Worm (Caenorhabditis elegans): ENCODE data around the gene pho-14.

The pho-14 gene

DNA sequence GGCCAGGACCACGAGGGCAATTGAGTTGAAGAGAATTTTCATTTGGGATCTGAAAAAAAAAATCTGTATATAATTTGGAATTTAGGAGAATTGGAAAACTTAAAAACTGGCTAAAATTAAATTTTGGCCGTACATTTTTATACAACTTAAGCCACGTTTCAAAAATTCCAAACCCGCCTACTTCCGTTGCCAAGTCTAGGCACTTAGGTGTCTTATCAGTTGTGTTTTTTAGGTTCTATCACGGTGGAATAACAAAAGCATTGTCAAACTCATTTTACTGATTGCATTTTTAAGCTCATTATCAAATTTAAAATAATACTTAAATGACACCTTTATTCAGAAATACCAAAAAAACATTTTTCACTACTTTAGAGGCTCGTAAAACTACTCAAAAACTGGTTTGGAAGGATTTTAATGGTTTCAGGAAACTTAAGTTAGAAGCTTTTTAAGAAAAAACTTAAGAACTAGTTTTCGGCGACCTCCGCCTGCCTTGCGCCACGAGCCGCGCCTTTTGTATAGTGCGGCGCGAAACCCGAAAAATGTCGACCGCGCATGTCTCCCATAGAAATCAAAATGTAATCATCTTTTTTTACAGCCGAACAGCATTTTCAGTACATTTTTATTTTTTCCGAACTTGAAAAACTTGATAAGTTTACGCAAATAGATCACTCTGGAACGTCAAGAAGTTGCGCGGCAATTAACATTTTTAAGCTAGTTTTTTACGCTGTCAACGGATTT, 17.5 kb upstream of the pho-14 start, which contains the start of gene lips-13:
TSS of gene lips-13 (minus strand) at position 51 of the 738 bp plus-strand sequence.
- TF ChIP-seq unc-62 (GFP tag; optimal IDR thresholded peaks at IDR 0.05), result no peak

- TF ChIP-seq unc-62 (GFP tag; optimal IDR thresholded peaks at IDR 0.05), result no peak
Measured at ce11 chrII:1116521-1116920, 15.9 kb upstream of the pho-14 start.

DNA sequence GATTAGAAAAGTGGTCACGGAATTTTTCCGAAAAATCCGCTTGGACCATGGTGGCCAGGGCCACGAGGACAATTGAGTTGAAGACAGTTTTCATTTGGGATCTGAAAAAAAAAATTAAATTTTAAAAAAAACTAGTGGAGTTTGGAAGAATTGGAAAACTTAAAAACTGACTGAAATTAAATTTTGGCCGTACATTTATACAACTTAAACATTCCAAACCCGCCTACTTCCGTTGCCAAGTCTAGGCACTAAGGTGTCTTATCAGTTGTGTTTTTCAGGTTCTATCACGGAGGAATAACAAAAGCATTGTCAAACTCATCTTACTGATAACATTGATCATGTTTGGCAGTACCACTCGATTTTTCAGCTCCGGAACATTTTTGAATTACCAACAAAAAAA, 13.5 kb upstream of the pho-14 start, which contains the start of gene lips-12:
TSS of gene lips-12 (minus strand) at position 101 of the 400 bp plus-strand sequence.
- no peak for TF ChIP-seq unc-62 (GFP tag; optimal IDR thresholded peaks at IDR 0.05)

DNA sequence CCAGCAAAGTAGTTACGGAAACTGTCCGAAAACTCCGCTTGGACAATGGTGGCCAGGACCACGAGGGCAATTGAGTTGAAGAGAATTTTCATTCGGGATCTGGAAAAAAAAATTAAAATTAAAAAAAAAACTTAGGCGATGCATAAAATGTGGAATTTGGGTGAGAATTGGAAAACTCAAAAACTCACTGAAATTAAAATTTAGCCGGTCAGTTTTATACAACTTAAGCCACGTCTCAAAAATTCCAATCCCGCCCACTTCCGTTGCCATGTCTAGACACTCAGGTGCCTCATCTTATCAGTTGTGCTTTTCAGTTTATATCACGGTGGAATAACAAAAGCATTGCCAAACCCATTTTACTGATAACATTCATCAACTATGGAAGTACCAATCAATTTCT, 10.3 kb upstream of the pho-14 start, which contains the start of gene lips-11:
TSS of gene lips-11 (minus strand) at position 101 of the 400 bp plus-strand sequence.
- no peak for TF ChIP-seq unc-62 (GFP tag; optimal IDR thresholded peaks at IDR 0.05)

ce11 chrII:1106914-1107597, 6.4 kb upstream of the pho-14 start, which contains the start of gene col-40:
TSS of gene col-40 (minus strand) at chrII:1106964.
- TF ChIP-seq unc-62 (GFP tag; optimal IDR thresholded peaks at IDR 0.05), result no peak

- no peak for TF ChIP-seq unc-62 (GFP tag; optimal IDR thresholded peaks at IDR 0.05)
Measured at ce11 chrII:1105291-1105690, 4.7 kb upstream of the pho-14 start.

- TF ChIP-seq unc-62 (GFP tag; optimal IDR thresholded peaks at IDR 0.05), result no peak
Measured at ce11 chrII:1104409-1104808, 3.8 kb upstream of the pho-14 start, which contains the start of gene T13B5.9. TSS of gene T13B5.9 (minus strand) at chrII:1104509.

- no peak for TF ChIP-seq unc-62 (GFP tag; optimal IDR thresholded peaks at IDR 0.05)
Measured at ce11 chrII:1103484-1104100, 3.0 kb upstream of the pho-14 start.

ce11 chrII:1102209-1102608, 1.6 kb upstream of the pho-14 start:
- TF ChIP-seq unc-62 (GFP tag; optimal IDR thresholded peaks at IDR 0.05), result no peak

ce11 chrII:1101413-1101812, 794 bp upstream of the pho-14 start:
- no peak for TF ChIP-seq unc-62 (GFP tag; optimal IDR thresholded peaks at IDR 0.05)

ce11 chrII:1091706-1092105, 8.9 kb downstream of the pho-14 start, which contains the start of gene snf-3:
TSS of gene snf-3 (plus strand) at chrII:1092006.
- TF ChIP-seq unc-62 (GFP tag; optimal IDR thresholded peaks at IDR 0.05), result no peak

DNA sequence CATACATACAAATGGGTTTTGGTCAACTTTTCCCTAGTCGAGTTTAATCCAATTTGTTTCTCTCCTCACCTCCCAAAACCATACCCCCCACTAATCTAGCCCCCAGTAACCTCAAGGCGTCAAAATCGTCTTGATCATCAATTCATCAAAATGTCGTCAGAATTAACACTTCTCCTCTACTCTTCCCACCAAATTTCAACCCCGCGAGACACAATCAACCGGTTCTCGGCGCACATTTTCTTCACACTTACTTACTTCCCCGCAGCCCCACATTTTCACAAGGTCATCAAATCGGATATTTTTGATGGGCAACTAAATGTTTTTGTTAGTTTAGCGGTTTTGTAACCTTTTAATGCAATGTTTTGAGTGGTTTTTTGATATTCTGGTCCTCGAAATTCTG, 9.9 kb downstream of the pho-14 start:
- TF ChIP-seq unc-62 (GFP tag; optimal IDR thresholded peaks at IDR 0.05), result no peak

DNA sequence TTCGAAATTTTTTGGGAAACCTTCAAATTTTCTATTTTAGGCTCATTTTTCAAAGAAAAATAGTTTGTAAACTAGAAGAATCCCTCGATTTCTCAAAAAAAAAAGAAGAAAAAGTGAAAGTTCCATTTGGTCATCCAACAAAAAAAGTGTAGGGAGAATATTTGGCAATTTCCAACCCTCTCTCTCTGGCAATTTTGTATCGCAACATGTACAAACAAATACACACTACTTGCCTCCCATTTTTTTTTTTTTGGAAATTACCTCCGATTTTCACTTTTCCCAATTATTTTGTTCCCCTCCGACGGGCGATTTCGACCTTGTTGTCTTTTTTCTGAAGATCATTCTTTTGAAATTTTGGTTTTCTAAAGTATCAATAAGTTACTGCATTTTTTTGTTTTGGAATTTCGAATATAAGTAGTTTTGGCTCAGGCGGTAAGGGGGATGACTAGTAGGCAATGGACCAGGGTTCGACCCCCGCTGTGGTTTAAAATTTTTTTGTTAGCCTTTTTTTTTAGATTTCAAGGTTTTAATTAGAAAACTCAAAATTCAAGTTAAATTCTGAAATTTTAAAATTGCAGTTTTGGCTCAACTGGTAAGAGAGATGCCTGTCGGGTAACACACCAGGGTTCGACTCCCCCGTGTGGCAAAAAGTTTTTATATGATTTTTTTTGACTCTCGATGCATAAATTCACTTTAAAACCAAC, 11.9 kb downstream of the pho-14 start:
- no peak for TF ChIP-seq unc-62 (GFP tag; optimal IDR thresholded peaks at IDR 0.05)

ce11 chrII:1086479-1086878, 14.1 kb downstream of the pho-14 start:
- TF ChIP-seq unc-62 (GFP tag; optimal IDR thresholded peaks at IDR 0.05), result no peak

ce11 chrII:1085546-1085945, 15.1 kb downstream of the pho-14 start:
- TF ChIP-seq unc-62 (GFP tag; optimal IDR thresholded peaks at IDR 0.05), result no peak

- no peak for TF ChIP-seq unc-62 (GFP tag; optimal IDR thresholded peaks at IDR 0.05)
Measured at ce11 chrII:1084899-1085298, 15.7 kb downstream of the pho-14 start.

All from whole organism, dauer.